Worm (Caenorhabditis elegans) whole organism, L1 larva: ENCODE data around the gene F53H1.4.
A peak's percentile ranks its signal among the peaks of the same experiment; 100 is the strongest.

Experiments used
- lin-13 ChIP-seq: fragments of 150-350 bp; optimal IDR thresholded peaks from 2 replicates; lab custom pipeline; 2014; ENCODE audit warnings: missing biosample characterization, missing genetic modification reagents, missing genetic modification characterization
- mdl-1 ChIP-seq, 2 experiments: fragments of 150-350 bp; optimal IDR thresholded peaks; 2 replicates each; lab custom pipeline; 2014 to 2017; ENCODE audit warnings: missing biosample characterization in 2 of 2, missing genetic modification characterization in 2 of 2, inconsistent platforms in 1 of 2
- nhr-237 ChIP-seq: fragments of 150-350 bp; optimal IDR thresholded peaks from 2 replicates; lab custom pipeline; 2014; ENCODE audit warnings: missing biosample characterization, missing genetic modification characterization
- nhr-28 ChIP-seq: fragments of 150-350 bp; optimal IDR thresholded peaks from 2 replicates; lab custom pipeline; 2014; ENCODE audit warnings: missing biosample characterization, missing genetic modification characterization
- sptf-1 ChIP-seq: fragments of 150-350 bp; optimal IDR thresholded peaks from 2 replicates; lab custom pipeline; 2014; ENCODE audit warnings: missing biosample characterization, missing genetic modification characterization
- unc-130 ChIP-seq: fragments of 150-350 bp; optimal IDR thresholded peaks from 2 replicates; lab custom pipeline; 2017; ENCODE audit warnings: missing biosample characterization, missing genetic modification characterization, inconsistent platforms
- xbp-1 ChIP-seq: sonication (generic microtip); optimal IDR thresholded peaks from 2 replicates; lab custom pipeline; 2016; ENCODE audit warnings: missing genetic modification characterization, missing compliant biosample characterization

- TF ChIP-seq sptf-1 (tag; lab: Kevin White, UChicago) = no peak
- TF ChIP-seq unc-130 (tag; lab: Kevin White, UChicago) = no peak
- TF ChIP-seq lin-13 (GFP tag; lab: Kevin White, UChicago) = peak; percentile 52
- no peak for TF ChIP-seq nhr-237
- TF ChIP-seq mdl-1 (tag; optimal IDR thresholded peaks at IDR 0.05; lab: Kevin White, UChicago) = peak; percentile 89 to 98
- no peak for TF ChIP-seq nhr-28 (tag; lab: Kevin White, UChicago)
- TF ChIP-seq xbp-1 = peak; percentile 59
Observed at ce11 chrIV:1274583-1274982, 35.4 kb upstream of the F53H1.4 start, which contains the start of gene C09E9.1.
